Fruit fly (Drosophila melanogaster): ENCODE results near the gene CG13855.

Gene CG13855

DNA sequence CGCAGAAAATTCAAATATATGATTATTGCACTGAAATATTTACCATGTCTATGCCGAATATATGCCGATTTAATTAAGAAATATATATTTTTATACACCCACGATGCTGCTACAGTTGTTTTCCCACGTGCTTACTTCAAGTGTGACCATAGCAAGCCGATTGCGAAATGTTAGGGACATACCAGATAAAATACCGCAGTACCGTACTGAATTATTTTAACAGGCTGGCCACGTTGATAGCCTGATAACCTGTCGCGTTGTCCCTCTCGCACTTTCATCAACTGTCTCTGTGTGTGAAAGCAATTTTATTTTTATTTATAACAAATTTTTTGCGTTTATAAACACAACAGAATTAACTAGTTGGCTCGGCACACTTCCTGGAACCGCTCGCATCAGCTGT, 15.2 kb downstream of the CG13855 start, which contains the start of the genes Nop56 and mats (continued):
- no peak for TF ChIP-seq slp2 (GFP tag; optimal IDR thresholded peaks at IDR 0.05)
- TF ChIP-seq BEAF-32 (GFP tag; optimal IDR thresholded peaks at IDR 0.05): peak; percentile 48
- peak; percentile 13; the same call in 1 of the 2 replicates for TF ChIP-seq NFAT (GFP tag; IDR thresholded peaks at IDR 0.05)
- TF ChIP-seq btn (GFP tag; optimal IDR thresholded peaks at IDR 0.05): no peak
- no peak for TF ChIP-seq usp (GFP tag; optimal IDR thresholded peaks at IDR 0.05)
- no peak for TF ChIP-seq CG4404 (GFP tag; IDR thresholded peaks at IDR 0.05)
- peak; percentile 72 for TF ChIP-seq CG8924 (tag; optimal IDR thresholded peaks at IDR 0.05)
- no peak for TF ChIP-seq zfh2 (GFP tag; optimal IDR thresholded peaks at IDR 0.05)
- no peak for TF ChIP-seq HHEX (GFP tag; optimal IDR thresholded peaks at IDR 0.05)
- no peak for TF ChIP-seq Rfx (GFP tag; IDR thresholded peaks at IDR 0.05)
- peak; percentile 62 for TF ChIP-seq CG10267 (tag; optimal IDR thresholded peaks at IDR 0.05)
- peak; percentile 14 for TF ChIP-seq wek (GFP tag; optimal IDR thresholded peaks at IDR 0.05)
- no peak for TF ChIP-seq CG9727 (GFP tag; optimal IDR thresholded peaks at IDR 0.05)
- TF ChIP-seq so (GFP tag; IDR thresholded peaks at IDR 0.05): 0 out of 3 replicates have a peak, but pooled peaks have one; percentile 16
- no peak for TF ChIP-seq HLH4C (GFP tag; IDR thresholded peaks at IDR 0.05; ENCODE audit: partially characterized antibody)
- TF ChIP-seq Sry-β (GFP tag; optimal IDR thresholded peaks at IDR 0.05): no peak
- no peak for TF ChIP-seq salm (tag; optimal IDR thresholded peaks at IDR 0.05)
- TF ChIP-seq Sox100B (GFP tag; optimal IDR thresholded peaks at IDR 0.05): no peak
- TF ChIP-seq Opbp (GFP tag; IDR thresholded peaks at IDR 0.05; ENCODE audit: partially characterized antibody): peak; percentile 29; the same call in 1 of the 3 replicates
- peak; percentile 15 for TF ChIP-seq CG13624 (GFP tag; optimal IDR thresholded peaks at IDR 0.05)
- peak; percentile 91 for TF ChIP-seq gfzf (GFP tag; optimal IDR thresholded peaks at IDR 0.05)
- TF ChIP-seq H15 (GFP tag; IDR thresholded peaks at IDR 0.05): no peak
- no peak for TF ChIP-seq CrebB (tag; optimal IDR thresholded peaks at IDR 0.05)
- no peak for TF ChIP-seq CG17328 (GFP tag; IDR thresholded peaks at IDR 0.05)
- no peak for TF ChIP-seq Hr3 (GFP tag; optimal IDR thresholded peaks at IDR 0.05)
- no peak for TF ChIP-seq vfl (GFP tag; optimal IDR thresholded peaks at IDR 0.05)
- no peak for TF ChIP-seq CG2202 (tag; optimal IDR thresholded peaks at IDR 0.05)
- peak; percentile 35; the same call in 1 of the 2 replicates for TF ChIP-seq Scr (GFP tag; IDR thresholded peaks at IDR 0.05; ENCODE audit: partially characterized antibody)
- peak; percentile 13 for TF ChIP-seq zen (tag; optimal IDR thresholded peaks at IDR 0.05)
- peak; percentile 17; the same call in 1 of the 2 replicates for TF ChIP-seq GATAe (GFP tag; conservative IDR thresholded peaks at IDR 0.05)
- TF ChIP-seq Lim3 (GFP tag; IDR thresholded peaks at IDR 0.05): no peak
- no peak for TF ChIP-seq Chrac-16 (GFP tag; optimal IDR thresholded peaks at IDR 0.05)
- peak; percentile 17 for TF ChIP-seq CG34376 (GFP tag; optimal IDR thresholded peaks at IDR 0.05)
- TF ChIP-seq gsb-n (tag; optimal IDR thresholded peaks at IDR 0.05): no peak
- no peak for TF ChIP-seq org-1 (GFP tag; optimal IDR thresholded peaks at IDR 0.05)
- no peak for TF ChIP-seq gem (tag; optimal IDR thresholded peaks at IDR 0.05)
- peak; percentile 94 for TF ChIP-seq CG10321 (GFP tag; IDR thresholded peaks at IDR 0.05)
- TF ChIP-seq CG1529 (GFP tag; optimal IDR thresholded peaks at IDR 0.05): no peak
- TF ChIP-seq pfk (GFP tag; optimal IDR thresholded peaks at IDR 0.05): no peak
- TF ChIP-seq sisA (GFP tag; IDR thresholded peaks at IDR 0.05): no peak
- TF ChIP-seq bcd (GFP tag; optimal IDR thresholded peaks at IDR 0.05): no peak
- TF ChIP-seq CG4617 (GFP tag; optimal IDR thresholded peaks at IDR 0.05; ENCODE audit: borderline replicate concordance): peak; percentile 94
- TF ChIP-seq Deaf1 (tag; optimal IDR thresholded peaks at IDR 0.05): no peak
- peak; percentile 35; the same call in 1 of the 3 replicates for TF ChIP-seq row (GFP tag; IDR thresholded peaks at IDR 0.05)
- TF ChIP-seq grn (GFP tag; optimal IDR thresholded peaks at IDR 0.05): peak; percentile 48
- TF ChIP-seq CG12155 (GFP tag; optimal IDR thresholded peaks at IDR 0.05): no peak
- peak; percentile 17 for TF ChIP-seq Fer3 (tag; optimal IDR thresholded peaks at IDR 0.05)
- TF ChIP-seq D19A (tag; optimal IDR thresholded peaks at IDR 0.05): no peak
- no peak for TF ChIP-seq CG10366 (GFP tag; IDR thresholded peaks at IDR 0.05)
- TF ChIP-seq CG4328 (GFP tag; optimal IDR thresholded peaks at IDR 0.05): no peak
- TF ChIP-seq rib (GFP tag; IDR thresholded peaks at IDR 0.05): peak; percentile 27; the same call in 1 of the 2 replicates
